Worm (Caenorhabditis elegans) whole organism, midembryonic: ENCODE measurements around the gene F58F12.2.
A peak's percentile ranks its signal among the peaks of the same experiment; 100 is the strongest.

ENCODE experiments used
- T22C8.4 ChIP-seq: fragments of 200-800 bp; sonication (Bioruptor generic); IDR thresholded peaks from 2 replicates; pipeline ENCODE4 v1.3.6; 2022; ENCODE audit warnings: missing genetic modification characterization, missing compliant biosample characterization
- cog-1 ChIP-seq: sonication (generic microtip); optimal IDR thresholded peaks from 2 replicates; lab custom pipeline; 2016; ENCODE audit warnings: missing genetic modification characterization, missing compliant biosample characterization
- flt-1 ChIP-seq: fragments of 200-800 bp; sonication (Bioruptor generic); IDR thresholded peaks from 2 replicates; pipeline ENCODE4 v1.3.6; 2022; ENCODE audit warnings: missing genetic modification characterization, missing compliant biosample characterization
- tab-1 ChIP-seq: fragments of 200-800 bp; sonication (Bioruptor generic); IDR thresholded peaks from 2 replicates; pipeline ENCODE4 v1.3.6; 2022; ENCODE audit warnings: missing genetic modification characterization, missing compliant biosample characterization
- ztf-23 ChIP-seq: fragments of 200-800 bp; sonication (Bioruptor generic); IDR thresholded peaks from 2 replicates; pipeline ENCODE4 v1.3.6; 2022; ENCODE audit warnings: missing genetic modification reagents, missing genetic modification characterization, missing compliant biosample characterization

DNA sequence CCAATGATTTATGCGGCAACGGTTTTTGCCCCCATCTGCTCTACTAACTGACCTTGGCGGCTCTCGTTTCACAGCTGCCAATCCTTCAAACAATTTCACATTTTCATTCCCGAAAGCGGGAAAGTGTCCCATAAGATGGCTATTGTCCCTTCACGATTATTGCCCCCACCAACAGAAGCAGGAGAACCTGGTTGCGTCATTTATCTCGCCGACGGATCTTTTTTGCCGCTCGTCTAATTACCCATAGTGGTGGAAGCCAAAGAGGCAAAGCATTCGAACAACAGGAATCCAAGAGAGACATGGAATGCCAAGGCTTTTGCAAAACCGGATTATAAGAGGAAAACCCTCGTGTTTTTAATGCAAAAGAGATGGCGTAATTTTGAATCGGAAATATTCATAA is 21.3 kb upstream of the F58F12.2 start:
- TF ChIP-seq flt-1 (no peak), cog-1 (tag; lab: Kevin White, UChicago) (no peak), tab-1 (no peak), T22C8.4 (GFP tag; lab: Robert Waterston, UW) (no peak), ztf-23 (peak; percentile 33; the same call in 1 of the 2 replicates)
